Fruit fly (Drosophila melanogaster) whole organism, prepupa: ENCODE measurements around the gene CG42853.
A peak's percentile ranks its signal among the peaks of the same experiment; 100 is the strongest.

Experiments
- CG10631 ChIP-seq: fragments of 200-800 bp; sonication (Bioruptor generic); optimal IDR thresholded peaks from 2 replicates; lab custom pipeline; 2016; ENCODE audit warnings: missing biosample characterization, missing genetic modification characterization
- CG11762 ChIP-seq: fragments of 200-800 bp; sonication (Bioruptor generic); optimal IDR thresholded peaks from 3 replicates; lab custom pipeline; 2016; ENCODE audit warnings: missing biosample characterization, missing genetic modification characterization; ENCODE audit not compliant: insufficient read depth
- CG11902 ChIP-seq: fragments of 200-800 bp; sonication (Bioruptor generic); optimal IDR thresholded peaks from 3 replicates; lab custom pipeline; 2016; ENCODE audit warnings: missing biosample characterization, missing genetic modification characterization
- CG15336 ChIP-seq: fragments of 200-800 bp; sonication (Bioruptor generic); IDR thresholded peaks from 2 replicates; pipeline ENCODE4 v1.3.6; 2022; ENCODE audit warnings: missing biosample characterization, missing genetic modification characterization
- CG16779 ChIP-seq: fragments of 200-800 bp; sonication (Bioruptor generic); optimal IDR thresholded peaks from 3 replicates; lab custom pipeline; 2017; ENCODE audit warnings: missing biosample characterization, mild to moderate bottlenecking, missing genetic modification characterization
- CG3032 ChIP-seq: fragments of 200-800 bp; optimal IDR thresholded peaks from 2 replicates; lab custom pipeline; 2019; ENCODE audit warnings: missing biosample characterization, mild to moderate bottlenecking, missing genetic modification characterization, moderate library complexity
- CG32006 ChIP-seq: fragments of 200-800 bp; sonication (Bioruptor generic); optimal IDR thresholded peaks from 3 replicates; lab custom pipeline; 2017; ENCODE audit warnings: missing biosample characterization, mild to moderate bottlenecking, missing genetic modification characterization
- CG3919 ChIP-seq: fragments of 200-800 bp; sonication (Bioruptor generic); optimal IDR thresholded peaks from 3 replicates; lab custom pipeline; 2016; ENCODE audit warnings: missing biosample characterization, missing genetic modification characterization
- CG6163 ChIP-seq: fragments of 200-800 bp; sonication (Bioruptor generic); IDR thresholded peaks from 3 replicates; pipeline ENCODE4 v1.3.6; 2022; ENCODE audit warnings: missing biosample characterization, missing genetic modification characterization
- CG6276 ChIP-seq: fragments of 200-800 bp; sonication (Bioruptor generic); optimal IDR thresholded peaks from 2 replicates; lab custom pipeline; 2017; ENCODE audit warnings: missing biosample characterization, mild to moderate bottlenecking, missing genetic modification characterization
- CG6792 ChIP-seq: fragments of 200-800 bp; sonication (Bioruptor generic); optimal IDR thresholded peaks from 3 replicates; lab custom pipeline; 2016; ENCODE audit warnings: missing biosample characterization, missing genetic modification characterization
- CG6808 ChIP-seq: fragments of 200-800 bp; sonication (Bioruptor generic); optimal IDR thresholded peaks from 3 replicates; lab custom pipeline; 2017; ENCODE audit warnings: missing biosample characterization, missing genetic modification characterization, mild to moderate bottlenecking, moderate library complexity, missing genetic modification reagents
- CG6854 ChIP-seq: fragments of 200-800 bp; sonication (Bioruptor generic); optimal IDR thresholded peaks from 2 replicates; lab custom pipeline; 2017; ENCODE audit warnings: missing biosample characterization, mild to moderate bottlenecking, missing genetic modification characterization
- CG7368 ChIP-seq: fragments of 200-800 bp; sonication (Bioruptor generic); optimal IDR thresholded peaks from 3 replicates; lab custom pipeline; 2016; ENCODE audit warnings: missing biosample characterization, missing genetic modification characterization
- CG8119 ChIP-seq: fragments of 200-800 bp; sonication (Bioruptor generic); IDR thresholded peaks from 3 replicates; pipeline ENCODE4 v1.3.6; 2022; ENCODE audit warnings: missing biosample characterization, missing genetic modification characterization
- CG8319 ChIP-seq: fragments of 200-800 bp; sonication (Bioruptor generic); optimal IDR thresholded peaks from 3 replicates; lab custom pipeline; 2016; ENCODE audit warnings: missing biosample characterization, missing genetic modification characterization
- CG8632 ChIP-seq: fragments of 200-800 bp; sonication (Bioruptor generic); optimal IDR thresholded peaks from 3 replicates; lab custom pipeline; 2016; ENCODE audit warnings: missing biosample characterization, missing genetic modification characterization
- Eip75B ChIP-seq: fragments of 200-800 bp; sonication (Bioruptor generic); optimal IDR thresholded peaks from 3 replicates; lab custom pipeline; 2016; ENCODE audit warnings: missing biosample characterization, missing genetic modification characterization
- Eip78C ChIP-seq: fragments of 200-800 bp; sonication (Bioruptor generic); peaks from one replicate; lab custom pipeline; 2016; ENCODE audit warnings: missing biosample characterization, missing genetic modification characterization
- Ets21C ChIP-seq: fragments of 200-800 bp; sonication (Bioruptor generic); optimal IDR thresholded peaks from 3 replicates; lab custom pipeline; 2016; ENCODE audit warnings: missing biosample characterization, missing genetic modification characterization
- Gug ChIP-seq: fragments of 200-800 bp; sonication (Bioruptor generic); IDR thresholded peaks from 2 replicates; pipeline ENCODE4 v1.3.6; 2022; ENCODE audit warnings: missing biosample characterization, missing genetic modification characterization
- Hr38 ChIP-seq: sonication (Bioruptor generic); optimal IDR thresholded peaks from 2 replicates; lab custom pipeline; 2016; ENCODE audit warnings: missing biosample characterization, missing genetic modification characterization
- Hr39 ChIP-seq: fragments of 200-800 bp; sonication (Bioruptor generic); optimal IDR thresholded peaks from 2 replicates; lab custom pipeline; 2016; ENCODE audit warnings: missing biosample characterization, missing genetic modification characterization
- Hr4 ChIP-seq: fragments of 200-800 bp; sonication (Bioruptor generic); optimal IDR thresholded peaks from 3 replicates; lab custom pipeline; 2016; ENCODE audit warnings: missing biosample characterization, missing genetic modification characterization
- Met ChIP-seq: fragments of 200-800 bp; sonication (Bioruptor generic); optimal IDR thresholded peaks from 3 replicates; lab custom pipeline; 2016; ENCODE audit warnings: missing biosample characterization, missing genetic modification characterization
- Smox ChIP-seq: fragments of 200-800 bp; sonication (Bioruptor generic); optimal IDR thresholded peaks from 3 replicates; lab custom pipeline; 2016; ENCODE audit warnings: missing biosample characterization, missing genetic modification characterization
- Sox14 ChIP-seq: fragments of 200-800 bp; sonication (Bioruptor generic); optimal IDR thresholded peaks from 3 replicates; lab custom pipeline; 2016; ENCODE audit warnings: missing biosample characterization, missing genetic modification characterization
- Sox15 ChIP-seq: fragments of 200-800 bp; sonication (Bioruptor generic); optimal IDR thresholded peaks from 3 replicates; lab custom pipeline; 2016; ENCODE audit warnings: missing biosample characterization, missing genetic modification characterization
- achi ChIP-seq: fragments of 200-800 bp; sonication (Bioruptor generic); optimal IDR thresholded peaks from 3 replicates; lab custom pipeline; 2016; ENCODE audit warnings: missing biosample characterization, missing genetic modification characterization
- dac ChIP-seq: fragments of 200-800 bp; sonication (Bioruptor generic); optimal IDR thresholded peaks from 2 replicates; lab custom pipeline; 2017; ENCODE audit warnings: missing biosample characterization, mild to moderate bottlenecking, missing genetic modification characterization
- dsx ChIP-seq: fragments of 200-800 bp; optimal IDR thresholded peaks from 3 replicates; lab custom pipeline; 2019; ENCODE audit warnings: missing biosample characterization, mild to moderate bottlenecking, missing genetic modification characterization, moderate library complexity; ENCODE audit not compliant: poor library complexity, severe bottlenecking
- eg ChIP-seq: fragments of 200-800 bp; sonication (Bioruptor generic); IDR thresholded peaks from 3 replicates; pipeline ENCODE4 v1.3.6; 2022; ENCODE audit warnings: missing biosample characterization, missing genetic modification characterization
- fd59A ChIP-seq: fragments of 200-800 bp; sonication (Bioruptor generic); optimal IDR thresholded peaks from 2 replicates; lab custom pipeline; 2017; ENCODE audit warnings: missing biosample characterization, mild to moderate bottlenecking, missing genetic modification characterization, missing genetic modification reagents
- fd85E ChIP-seq: fragments of 200-800 bp; sonication (Bioruptor generic); optimal IDR thresholded peaks from 3 replicates; lab custom pipeline; 2016; ENCODE audit warnings: missing biosample characterization, missing genetic modification characterization
- fkh ChIP-seq: fragments of 200-800 bp; sonication (Bioruptor generic); optimal IDR thresholded peaks from 3 replicates; lab custom pipeline; 2017; ENCODE audit warnings: missing biosample characterization, mild to moderate bottlenecking, missing genetic modification characterization, moderate library complexity
- lz ChIP-seq: fragments of 200-800 bp; sonication (Bioruptor generic); optimal IDR thresholded peaks from 3 replicates; lab custom pipeline; 2016; ENCODE audit warnings: missing biosample characterization, missing genetic modification characterization
- pdm3 ChIP-seq: fragments of 200-800 bp; sonication (Bioruptor generic); optimal IDR thresholded peaks from 3 replicates; lab custom pipeline; 2016; ENCODE audit warnings: missing biosample characterization, missing genetic modification characterization
- salr ChIP-seq, 2 experiments: fragments of 200-800 bp; sonication (Bioruptor generic); optimal IDR thresholded peaks; 3 replicates each; lab custom pipeline; 2016 to 2018; ENCODE audit warnings: missing biosample characterization in 2 of 2, missing genetic modification characterization in 2 of 2, mild to moderate bottlenecking in 1 of 2
- ss ChIP-seq, 2 experiments: fragments of 200-800 bp; sonication (Bioruptor generic); optimal IDR thresholded peaks; 2 replicates in 1 of 2; 3 replicates in 1 of 2; lab custom pipeline; 2017 to 2018; ENCODE audit warnings: mild to moderate bottlenecking in 2 of 2, missing biosample characterization in 2 of 2, missing genetic modification characterization in 2 of 2, moderate library complexity in 1 of 2
- svp ChIP-seq: fragments of 200-800 bp; sonication (Bioruptor generic); peaks from one replicate; lab custom pipeline; 2016; ENCODE audit warnings: missing biosample characterization, missing genetic modification characterization
- topi ChIP-seq: fragments of 200-800 bp; sonication (Bioruptor generic); optimal IDR thresholded peaks from 3 replicates; lab custom pipeline; 2016; ENCODE audit warnings: missing biosample characterization, missing genetic modification characterization
- vri ChIP-seq: fragments of 200-800 bp; sonication (Bioruptor generic); optimal IDR thresholded peaks from 3 replicates; lab custom pipeline; 2016; ENCODE audit warnings: missing biosample characterization, mild to moderate bottlenecking, missing genetic modification characterization

Gene CG42853

DNA sequence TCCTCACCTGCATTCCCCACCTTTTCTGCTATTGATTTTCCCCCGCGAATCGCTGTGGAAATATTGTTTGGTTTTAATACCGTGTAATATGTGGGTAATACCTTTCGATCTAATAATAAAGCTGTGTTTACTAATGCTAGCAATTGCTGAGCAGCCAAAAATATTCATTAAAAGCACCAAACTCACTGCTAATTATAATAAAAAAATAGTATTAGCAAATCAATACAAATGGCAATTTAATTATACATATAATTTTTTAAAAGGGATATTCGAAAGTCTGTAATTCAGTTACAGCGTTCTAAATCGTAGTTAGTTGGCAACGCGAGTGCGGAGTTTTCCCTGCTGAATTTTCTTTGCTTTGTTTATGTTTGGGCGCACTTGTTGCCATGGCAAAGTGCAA is 27.9 kb downstream of the CG42853 start:
- no peak for TF ChIP-seq Hr38 (GFP tag; lab: Kevin White, UChicago)
- no peak for TF ChIP-seq Smox (GFP tag; lab: Kevin White, UChicago)
- no peak for TF ChIP-seq fd85E (GFP tag; lab: Kevin White, UChicago)
- no peak for TF ChIP-seq svp (GFP tag; lab: Kevin White, UChicago)
- TF ChIP-seq Hr39 (GFP tag; lab: Kevin White, UChicago): no peak
- TF ChIP-seq Sox15 (GFP tag; lab: Kevin White, UChicago): no peak
- peak; percentile 33; the same call in 1 of the 2 replicates for TF ChIP-seq CG15336 (GFP tag; lab: Robert Waterston, UW)
- TF ChIP-seq topi: no peak
- TF ChIP-seq CG32006: peak; percentile 67
- no peak for TF ChIP-seq CG11902 (GFP tag; lab: Kevin White, UChicago)
- no peak for TF ChIP-seq achi
- no peak for TF ChIP-seq CG7368 (GFP tag; lab: Kevin White, UChicago)
- no peak for TF ChIP-seq CG6792 (GFP tag; lab: Kevin White, UChicago)
- TF ChIP-seq CG11762 (GFP tag; lab: Kevin White, UChicago): no peak
- no peak for TF ChIP-seq CG10631
- peak; percentile 17 for TF ChIP-seq CG6276 (GFP tag; lab: Kevin White, UChicago)
- TF ChIP-seq Eip75B (GFP tag; lab: Kevin White, UChicago): no peak
- no peak for TF ChIP-seq CG8119 (GFP tag; lab: Robert Waterston, UW)
- TF ChIP-seq CG6854: no peak
- TF ChIP-seq CG16779 (tag; lab: Kevin White, UChicago): no peak
- no peak for TF ChIP-seq salr (GFP tag; optimal IDR thresholded peaks at IDR 0.05; lab: Kevin White, UChicago)
- peak; percentile 38 for TF ChIP-seq Hr4
- no peak for TF ChIP-seq CG6163 (GFP tag; lab: Robert Waterston, UW)
- no peak for TF ChIP-seq Gug (GFP tag; lab: Robert Waterston, UW)
- TF ChIP-seq lz: no peak
- no peak for TF ChIP-seq dsx (GFP tag; lab: Kevin White, UChicago)
- TF ChIP-seq Eip78C: peak; percentile 66
- TF ChIP-seq eg (GFP tag; lab: Robert Waterston, UW): no peak
- no peak for TF ChIP-seq CG3919 (GFP tag; lab: Kevin White, UChicago)

DNA sequence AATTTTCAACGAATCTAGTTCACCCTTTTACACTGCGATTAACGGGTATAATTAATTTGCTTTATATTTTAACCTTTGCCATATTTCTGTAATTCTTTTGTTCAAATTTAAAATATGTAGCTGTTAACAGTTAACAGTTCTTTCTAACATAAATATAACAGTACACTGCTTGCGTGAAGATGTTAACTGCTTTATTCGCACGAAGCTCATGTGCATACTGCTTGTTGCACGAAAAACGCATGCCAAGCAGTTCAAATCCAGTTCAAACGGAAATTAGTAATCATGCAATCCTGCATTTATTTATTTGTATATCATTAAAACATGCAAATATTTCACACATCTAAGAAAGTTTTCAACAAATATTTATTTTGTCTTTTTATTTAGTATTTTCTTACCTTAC is 33.8 kb downstream of the CG42853 start:
- TF ChIP-seq fkh (GFP tag; lab: Kevin White, UChicago) (peak; percentile 67), Sox14 (GFP tag; lab: Kevin White, UChicago) (peak; percentile 51), Eip78C (peak; percentile 39), eg (GFP tag; lab: Robert Waterston, UW) (no peak)

DNA sequence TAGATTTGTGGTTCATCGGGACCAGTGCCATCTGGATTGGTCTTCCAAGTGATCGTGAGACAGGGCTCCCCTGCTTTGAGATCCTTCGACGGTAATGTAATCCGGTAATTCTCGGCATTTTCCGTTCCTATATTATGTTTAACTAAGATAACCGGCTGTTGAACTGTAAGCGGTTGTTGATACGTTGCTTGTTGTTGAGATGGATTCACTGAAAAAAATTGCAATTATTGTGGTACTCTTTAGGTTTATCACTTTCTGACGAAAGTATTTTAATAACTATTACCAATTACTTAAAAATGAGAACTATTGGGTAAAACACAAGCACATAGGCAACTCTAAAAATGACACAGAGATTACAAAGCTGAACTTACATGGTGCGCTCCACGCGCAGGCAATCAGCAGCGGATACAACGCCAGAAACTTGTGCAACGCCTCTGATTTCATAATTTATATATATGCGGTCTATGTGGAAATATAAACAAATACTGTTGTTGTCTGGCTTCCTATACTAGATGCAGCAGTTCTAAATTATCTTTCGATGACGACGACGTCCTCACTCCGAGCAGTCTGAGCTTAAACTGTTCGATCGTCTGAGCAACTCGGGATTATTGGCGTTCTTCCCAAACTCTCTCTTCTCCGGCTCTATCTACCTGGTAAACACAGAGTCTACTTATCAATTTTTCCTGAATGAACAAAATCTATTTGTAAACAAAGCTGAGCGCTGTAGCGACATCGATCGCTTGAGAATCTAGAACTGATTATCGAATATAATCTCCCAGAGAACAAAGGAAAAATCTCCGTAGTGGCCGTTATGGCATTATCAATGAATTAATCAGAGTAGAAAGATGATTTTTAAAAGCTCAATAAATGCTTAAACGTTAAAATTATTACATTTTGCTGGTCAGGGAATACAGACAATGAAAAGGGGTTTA is 34.8 kb downstream of the CG42853 start, which contains the start of gene CG34253:
TSS of gene CG34253 (minus strand) at position 567 of the 932 bp plus-strand sequence.
- TF ChIP-seq CG6854: no peak
- no peak for TF ChIP-seq CG7368 (GFP tag; lab: Kevin White, UChicago)
- no peak for TF ChIP-seq CG6792 (GFP tag; lab: Kevin White, UChicago)
- no peak for TF ChIP-seq CG3032 (tag; lab: Kevin White, UChicago)
- peak; percentile 2 for TF ChIP-seq Met (GFP tag; lab: Kevin White, UChicago)
- TF ChIP-seq pdm3 (GFP tag; lab: Kevin White, UChicago): peak; percentile 13
- TF ChIP-seq CG6276 (GFP tag; lab: Kevin White, UChicago): peak; percentile 24
- TF ChIP-seq CG8319 (GFP tag; lab: Kevin White, UChicago): no peak
- no peak for TF ChIP-seq CG11902 (GFP tag; lab: Kevin White, UChicago)
- no peak for TF ChIP-seq fd59A
- TF ChIP-seq Ets21C (GFP tag; lab: Kevin White, UChicago): no peak
- TF ChIP-seq CG16779 (tag; lab: Kevin White, UChicago): no peak
- peak; percentile 7 for TF ChIP-seq Sox14 (GFP tag; lab: Kevin White, UChicago)
- no peak for TF ChIP-seq dsx (GFP tag; lab: Kevin White, UChicago)
- peak; percentile 40 for TF ChIP-seq vri
- peak; percentile 76 for TF ChIP-seq svp (GFP tag; lab: Kevin White, UChicago)
- no peak for TF ChIP-seq achi
- TF ChIP-seq CG11762 (GFP tag; lab: Kevin White, UChicago): no peak
- peak; percentile 8 to 25 for TF ChIP-seq ss (GFP tag; optimal IDR thresholded peaks at IDR 0.05; lab: Kevin White, UChicago)
- TF ChIP-seq Eip78C: peak; percentile 48
- no peak for TF ChIP-seq CG8632 (GFP tag; lab: Kevin White, UChicago)
- peak; percentile 15 for TF ChIP-seq CG6808 (GFP tag; lab: Kevin White, UChicago)
- TF ChIP-seq dac (GFP tag; lab: Kevin White, UChicago): no peak
